Worm (Caenorhabditis elegans) whole organism, L2 larva: ENCODE results near the gene Y46B2A.4.

Source experiments
- R02D3.7 ChIP-seq: fragments of 150-350 bp; optimal IDR thresholded peaks from 2 replicates; lab custom pipeline; 2014; ENCODE audit warnings: missing biosample characterization, missing genetic modification characterization
- alr-1 ChIP-seq: fragments of 150-350 bp; optimal IDR thresholded peaks from 2 replicates; lab custom pipeline; 2014; ENCODE audit warnings: missing biosample characterization, missing genetic modification characterization
- ceh-82 ChIP-seq: fragments of 150-350 bp; optimal IDR thresholded peaks from 2 replicates; lab custom pipeline; 2014; ENCODE audit warnings: missing biosample characterization, missing genetic modification characterization
- crh-2 ChIP-seq: sonication (generic microtip); optimal IDR thresholded peaks from 2 replicates; lab custom pipeline; 2017; ENCODE audit warnings: missing biosample characterization, missing genetic modification characterization
- elt-3 ChIP-seq: sonication (generic microtip); optimal IDR thresholded peaks from 2 replicates; lab custom pipeline; 2017; ENCODE audit warnings: missing biosample characterization, missing genetic modification characterization
- lin-11 ChIP-seq: fragments of 150-350 bp; sonication (generic microtip); optimal IDR thresholded peaks from 2 replicates; lab custom pipeline; 2014; ENCODE audit warnings: missing biosample characterization, missing genetic modification characterization, inconsistent platforms, mixed read lengths
- lin-39 ChIP-seq: fragments of 150-350 bp; optimal IDR thresholded peaks from 2 replicates; lab custom pipeline; 2014; ENCODE audit warnings: missing biosample characterization, missing genetic modification reagents, missing genetic modification characterization
- mdl-1 ChIP-seq, 2 experiments: fragments of 150-350 bp in 1 of 2; sonication (generic microtip) in 1 of 2; optimal IDR thresholded peaks; 2 replicates each; lab custom pipeline; 2017; ENCODE audit warnings: missing biosample characterization in 2 of 2, missing genetic modification characterization in 2 of 2
- nhr-21 ChIP-seq: fragments of 150-350 bp; optimal IDR thresholded peaks from 2 replicates; lab custom pipeline; 2014; ENCODE audit warnings: missing biosample characterization, missing genetic modification characterization
- nhr-23 ChIP-seq: fragments of 150-350 bp; optimal IDR thresholded peaks from 2 replicates; lab custom pipeline; 2014; ENCODE audit warnings: missing biosample characterization, missing genetic modification reagents, missing genetic modification characterization
- nhr-237 ChIP-seq: fragments of 150-350 bp; optimal IDR thresholded peaks from 2 replicates; lab custom pipeline; 2014; ENCODE audit warnings: missing biosample characterization, missing genetic modification characterization
- unc-62 ChIP-seq: fragments of 150-350 bp; optimal IDR thresholded peaks from 2 replicates; lab custom pipeline; 2014; ENCODE audit warnings: missing biosample characterization, missing genetic modification reagents, missing genetic modification characterization

- TF ChIP-seq unc-62 (GFP tag; lab: Kevin White, UChicago) (no peak), nhr-237 (tag; lab: Kevin White, UChicago) (no peak), lin-39 (tag; lab: Kevin White, UChicago) (no peak), ceh-82 (tag; lab: Kevin White, UChicago) (no peak), elt-3 (no peak), lin-11 (tag; lab: Kevin White, UChicago) (no peak), nhr-21 (tag; lab: Kevin White, UChicago) (no peak), R02D3.7 (tag; lab: Kevin White, UChicago) (no peak), mdl-1 (tag; optimal IDR thresholded peaks at IDR 0.05; lab: Kevin White, UChicago) (no peak), alr-1 (tag; lab: Kevin White, UChicago) (no peak), crh-2 (tag; lab: Kevin White, UChicago) (no peak), nhr-23 (tag; lab: Kevin White, UChicago) (no peak)
These were observed 48.7 kb upstream of the Y46B2A.4 start, which contains the start of gene F46F5.5 for ce11 chrII:812917-813316.
